Worm (Caenorhabditis elegans): ENCODE data around the gene C06E2.2.

The C06E2.2 gene

ce11 chrX:8879349-8879748 lies at the start of gene C06E2.2:
C06E2.2 (plus strand) TSS chrX:8879649.
- no peak for TF ChIP-seq flh-1 (GFP tag; optimal IDR thresholded peaks at IDR 0.05)
- TF ChIP-seq nhr-28 (tag; optimal IDR thresholded peaks at IDR 0.05), result no peak
- no peak for TF ChIP-seq unc-62 (GFP tag; optimal IDR thresholded peaks at IDR 0.05)
- TF ChIP-seq sptf-1 (tag; optimal IDR thresholded peaks at IDR 0.05), result no peak
- no peak for TF ChIP-seq hlh-1 (tag; optimal IDR thresholded peaks at IDR 0.05)
- no peak for TF ChIP-seq zip-8 (tag; optimal IDR thresholded peaks at IDR 0.05)
- no peak for TF ChIP-seq elt-3 (tag; optimal IDR thresholded peaks at IDR 0.05)
- TF ChIP-seq ces-1 (GFP tag; optimal IDR thresholded peaks at IDR 0.05), result no peak
- TF ChIP-seq mab-5 (tag; optimal IDR thresholded peaks at IDR 0.05), result no peak
- TF ChIP-seq pha-4 (tag; optimal IDR thresholded peaks at IDR 0.05), result no peak
- no peak for TF ChIP-seq ham-2 (GFP tag; optimal IDR thresholded peaks at IDR 0.05)
- no peak for TF ChIP-seq blmp-1 (tag; optimal IDR thresholded peaks at IDR 0.05)
- no peak for TF ChIP-seq unc-39 (tag; optimal IDR thresholded peaks at IDR 0.05)
- no peak for TF ChIP-seq M03D4.4 (tag; optimal IDR thresholded peaks at IDR 0.05)
- no peak for TF ChIP-seq sem-2 (GFP tag; optimal IDR thresholded peaks at IDR 0.05)
- no peak for TF ChIP-seq nhr-237 (tag; optimal IDR thresholded peaks at IDR 0.05)
- no peak for TF ChIP-seq lsy-2 (tag; optimal IDR thresholded peaks at IDR 0.05)
- no peak for TF ChIP-seq cnd-1 (tag; optimal IDR thresholded peaks at IDR 0.05)

- no peak for TF ChIP-seq blmp-1 (tag; optimal IDR thresholded peaks at IDR 0.05)
- no peak for TF ChIP-seq mep-1 (tag; optimal IDR thresholded peaks at IDR 0.05)
- TF ChIP-seq M03D4.4 (tag; optimal IDR thresholded peaks at IDR 0.05), result no peak
- TF ChIP-seq mab-5 (tag; optimal IDR thresholded peaks at IDR 0.05), result no peak
- TF ChIP-seq lin-32 (GFP tag; optimal IDR thresholded peaks at IDR 0.05), result no peak
- TF ChIP-seq unc-120 (tag; optimal IDR thresholded peaks at IDR 0.05; ENCODE audit: poor library complexity, severe bottlenecking), result no peak
- TF ChIP-seq ztf-11 (tag; optimal IDR thresholded peaks at IDR 0.05), result no peak
- TF ChIP-seq ceh-43 (GFP tag; optimal IDR thresholded peaks at IDR 0.05), result no peak
- no peak for TF ChIP-seq drap-1 (GFP tag; optimal IDR thresholded peaks at IDR 0.05)
- no peak for TF ChIP-seq tbx-8 (GFP tag; optimal IDR thresholded peaks at IDR 0.05)
- TF ChIP-seq ham-2 (GFP tag; optimal IDR thresholded peaks at IDR 0.05), result no peak
- TF ChIP-seq unc-39 (tag; optimal IDR thresholded peaks at IDR 0.05), result no peak
- no peak for TF ChIP-seq bed-3 (GFP tag; optimal IDR thresholded peaks at IDR 0.05)
- TF ChIP-seq elt-1 (tag; optimal IDR thresholded peaks at IDR 0.05; ENCODE audit: borderline replicate concordance, insufficient read depth), result no peak
- no peak for TF ChIP-seq unc-62 (GFP tag; optimal IDR thresholded peaks at IDR 0.05)
- TF ChIP-seq pha-4 (tag; optimal IDR thresholded peaks at IDR 0.05), result no peak
Measured at ce11 chrX:8831162-8831561, 48.3 kb upstream of the C06E2.2 start, which contains the start of gene C28G1.6. C28G1.6 (minus strand) TSS chrX:8831262.

ce11 chrX:8835405-8835804 lies 44.0 kb upstream of the C06E2.2 start, which contains the start of gene sec-15:
sec-15 (minus strand) TSS chrX:8835715.
- TF ChIP-seq cnd-1 (tag; optimal IDR thresholded peaks at IDR 0.05) (no peak), lin-13 (tag; optimal IDR thresholded peaks at IDR 0.05) (no peak), flh-1 (GFP tag; optimal IDR thresholded peaks at IDR 0.05) (no peak), unc-62 (GFP tag; optimal IDR thresholded peaks at IDR 0.05) (no peak), ham-2 (GFP tag; optimal IDR thresholded peaks at IDR 0.05) (no peak), drap-1 (GFP tag; optimal IDR thresholded peaks at IDR 0.05) (no peak), unc-120 (tag; optimal IDR thresholded peaks at IDR 0.05; ENCODE audit: poor library complexity, severe bottlenecking) (no peak), unc-39 (tag; optimal IDR thresholded peaks at IDR 0.05) (no peak), nhr-237 (tag; optimal IDR thresholded peaks at IDR 0.05) (no peak), sem-2 (GFP tag; optimal IDR thresholded peaks at IDR 0.05) (no peak), M03D4.4 (tag; optimal IDR thresholded peaks at IDR 0.05) (no peak), nhr-28 (tag; optimal IDR thresholded peaks at IDR 0.05) (no peak), mab-5 (tag; optimal IDR thresholded peaks at IDR 0.05) (no peak), ceh-39 (tag; optimal IDR thresholded peaks at IDR 0.05) (no peak), elt-1 (tag; optimal IDR thresholded peaks at IDR 0.05; ENCODE audit: borderline replicate concordance, insufficient read depth) (no peak), ceh-43 (GFP tag; optimal IDR thresholded peaks at IDR 0.05) (no peak), blmp-1 (tag; optimal IDR thresholded peaks at IDR 0.05) (no peak), zip-8 (tag; optimal IDR thresholded peaks at IDR 0.05) (no peak), ces-1 (GFP tag; optimal IDR thresholded peaks at IDR 0.05) (no peak), nhr-2 (tag; optimal IDR thresholded peaks at IDR 0.05) (no peak)

- TF ChIP-seq ceh-83 (GFP tag; optimal IDR thresholded peaks at IDR 0.05) (peak; percentile 98), ceh-43 (GFP tag; optimal IDR thresholded peaks at IDR 0.05) (peak; percentile 94), lsy-2 (tag; optimal IDR thresholded peaks at IDR 0.05) (peak; percentile 79), nhr-2 (tag; optimal IDR thresholded peaks at IDR 0.05) (peak; percentile 28), lin-13 (tag; optimal IDR thresholded peaks at IDR 0.05) (peak; percentile 72), mls-2 (tag; optimal IDR thresholded peaks at IDR 0.05) (peak; percentile 99), hlh-1 (tag; optimal IDR thresholded peaks at IDR 0.05) (peak; percentile 69), ztf-11 (tag; optimal IDR thresholded peaks at IDR 0.05) (peak; percentile 51), pha-4 (tag; optimal IDR thresholded peaks at IDR 0.05) (peak; percentile 65), nhr-12 (tag; optimal IDR thresholded peaks at IDR 0.05) (peak; percentile 68), sem-2 (GFP tag; optimal IDR thresholded peaks at IDR 0.05) (peak; percentile 92), M03D4.4 (tag; optimal IDR thresholded peaks at IDR 0.05) (peak; percentile 97), ceh-39 (tag; optimal IDR thresholded peaks at IDR 0.05) (peak; percentile 69), nhr-28 (tag; optimal IDR thresholded peaks at IDR 0.05) (peak; percentile 67), unc-120 (tag; optimal IDR thresholded peaks at IDR 0.05; ENCODE audit: poor library complexity, severe bottlenecking) (peak; percentile 98), zip-8 (tag; optimal IDR thresholded peaks at IDR 0.05) (no peak), cnd-1 (tag; optimal IDR thresholded peaks at IDR 0.05) (peak; percentile 97), mep-1 (tag; optimal IDR thresholded peaks at IDR 0.05) (peak; percentile 78), elt-3 (tag; optimal IDR thresholded peaks at IDR 0.05) (peak; percentile 15), blmp-1 (tag; optimal IDR thresholded peaks at IDR 0.05) (peak; percentile 21), mab-5 (tag; optimal IDR thresholded peaks at IDR 0.05) (peak; percentile 1), lin-32 (GFP tag; optimal IDR thresholded peaks at IDR 0.05) (peak; percentile 93), sptf-1 (tag; optimal IDR thresholded peaks at IDR 0.05) (peak; percentile 98), unc-39 (tag; optimal IDR thresholded peaks at IDR 0.05) (peak; percentile 88), flh-1 (GFP tag; optimal IDR thresholded peaks at IDR 0.05) (peak; percentile 94), tbx-8 (GFP tag; optimal IDR thresholded peaks at IDR 0.05) (peak; percentile 94), ces-1 (GFP tag; optimal IDR thresholded peaks at IDR 0.05) (peak; percentile 78), unc-62 (GFP tag; optimal IDR thresholded peaks at IDR 0.05) (peak; percentile 69), nhr-76 (tag; optimal IDR thresholded peaks at IDR 0.05) (no peak), ham-2 (GFP tag; optimal IDR thresholded peaks at IDR 0.05) (peak; percentile 93), drap-1 (GFP tag; optimal IDR thresholded peaks at IDR 0.05) (peak; percentile 98), elt-1 (tag; optimal IDR thresholded peaks at IDR 0.05; ENCODE audit: borderline replicate concordance, insufficient read depth) (peak; percentile 33), bed-3 (GFP tag; optimal IDR thresholded peaks at IDR 0.05) (peak; percentile 90), nhr-237 (tag; optimal IDR thresholded peaks at IDR 0.05) (peak; percentile 89), snpc-4 (tag; optimal IDR thresholded peaks at IDR 0.05) (no peak)
Measured at ce11 chrX:8835887-8836348, 43.5 kb upstream of the C06E2.2 start, which contains the start of gene C28G1.2. C28G1.2 (plus strand) TSS chrX:8836016.

Data from whole organism, mixed stage, embryonic.